Worm (Caenorhabditis elegans) whole organism, late embryonic: Measurements from ENCODE around the gene T08G2.2.

Experiments
- C38D4.7 ChIP-seq: fragments of 200-800 bp; sonication (Bioruptor generic); optimal IDR thresholded peaks from 2 replicates; lab custom pipeline; 2018; ENCODE audit warnings: mild to moderate bottlenecking, missing genetic modification characterization, moderate library complexity, missing compliant biosample characterization
- F13H6.1 ChIP-seq: sonication (generic microtip); optimal IDR thresholded peaks from 2 replicates; lab custom pipeline; 2016; ENCODE audit warnings: missing genetic modification characterization, missing compliant biosample characterization
- K02D7.2 ChIP-seq: sonication (generic microtip); optimal IDR thresholded peaks from 2 replicates; lab custom pipeline; 2017; ENCODE audit warnings: mild to moderate bottlenecking, missing genetic modification characterization, missing compliant biosample characterization
- K09A11.1 ChIP-seq: sonication (generic microtip); optimal IDR thresholded peaks from 2 replicates; lab custom pipeline; 2017; ENCODE audit warnings: antibody characterized with exemption, mild to moderate bottlenecking, missing genetic modification characterization, missing compliant biosample characterization; ENCODE audit not compliant: insufficient read depth
- T23F11.4 ChIP-seq: fragments of 200-800 bp; sonication (Bioruptor generic); optimal IDR thresholded peaks from 2 replicates; lab custom pipeline; 2018; ENCODE audit warnings: mild to moderate bottlenecking, missing genetic modification characterization, missing compliant biosample characterization
- ahr-1 ChIP-seq: sonication (generic microtip); optimal IDR thresholded peaks from 2 replicates; lab custom pipeline; 2016; ENCODE audit warnings: missing genetic modification characterization, missing compliant biosample characterization
- ama-1 ChIP-seq: fragments of 150-350 bp; optimal IDR thresholded peaks from 2 replicates; lab custom pipeline; 2014
- ceh-19 ChIP-seq: fragments of 200-800 bp; sonication (Bioruptor generic); optimal IDR thresholded peaks from 2 replicates; lab custom pipeline; 2018; ENCODE audit warnings: mild to moderate bottlenecking, missing genetic modification characterization, missing compliant biosample characterization
- ceh-2 ChIP-seq: sonication (generic microtip); optimal IDR thresholded peaks from 2 replicates; lab custom pipeline; 2016; ENCODE audit warnings: missing genotype, missing genetic modification characterization, missing compliant biosample characterization
- ceh-22 ChIP-seq: sonication (generic microtip); optimal IDR thresholded peaks from 2 replicates; lab custom pipeline; 2017; ENCODE audit warnings: missing biosample characterization, missing genetic modification characterization
- ceh-30 ChIP-seq: fragments of 150-350 bp; optimal IDR thresholded peaks from 2 replicates; lab custom pipeline; 2014; ENCODE audit warnings: missing biosample characterization, missing genetic modification characterization
- ceh-34 ChIP-seq: sonication (generic microtip); optimal IDR thresholded peaks from 2 replicates; lab custom pipeline; 2016; ENCODE audit warnings: mild to moderate bottlenecking, missing genetic modification characterization, missing compliant biosample characterization
- ceh-48 ChIP-seq: sonication (generic microtip); optimal IDR thresholded peaks from 2 replicates; lab custom pipeline; 2016; ENCODE audit warnings: missing genetic modification characterization, inconsistent platforms, missing compliant biosample characterization
- ceh-9 ChIP-seq: sonication (generic microtip); optimal IDR thresholded peaks from 2 replicates; lab custom pipeline; 2016; ENCODE audit warnings: mild to moderate bottlenecking, missing genetic modification characterization, inconsistent platforms, missing compliant biosample characterization
- che-1 ChIP-seq: sonication (generic microtip); optimal IDR thresholded peaks from 2 replicates; lab custom pipeline; 2016; ENCODE audit warnings: mild to moderate bottlenecking, missing genetic modification characterization, missing compliant biosample characterization
- dmd-4 ChIP-seq: sonication (generic microtip); optimal IDR thresholded peaks from 2 replicates; lab custom pipeline; 2016; ENCODE audit warnings: borderline replicate concordance, missing genetic modification characterization, missing compliant biosample characterization
- elt-2 ChIP-seq: sonication (generic microtip); optimal IDR thresholded peaks from 2 replicates; lab custom pipeline; 2016; ENCODE audit warnings: missing genetic modification reagents, missing genetic modification characterization, missing compliant biosample characterization
- eyg-1 ChIP-seq: sonication (generic microtip); optimal IDR thresholded peaks from 2 replicates; lab custom pipeline; 2016; ENCODE audit warnings: missing genotype, missing genetic modification characterization, missing compliant biosample characterization
- fax-1 ChIP-seq: sonication (generic microtip); optimal IDR thresholded peaks from 2 replicates; lab custom pipeline; 2016; ENCODE audit warnings: missing genotype, missing genetic modification characterization, missing compliant biosample characterization
- fkh-10 ChIP-seq: fragments of 150-350 bp; optimal IDR thresholded peaks from 2 replicates; lab custom pipeline; 2014; ENCODE audit warnings: missing biosample characterization, missing genetic modification reagents, missing genetic modification characterization
- gmeb-2 ChIP-seq: sonication (generic microtip); optimal IDR thresholded peaks from 2 replicates; lab custom pipeline; 2016; ENCODE audit warnings: missing genetic modification characterization, inconsistent platforms, missing compliant biosample characterization
- hlh-15 ChIP-seq: sonication (generic microtip); optimal IDR thresholded peaks from 2 replicates; lab custom pipeline; 2016; ENCODE audit warnings: missing genetic modification characterization, missing compliant biosample characterization
- hlh-6 ChIP-seq: sonication (generic microtip); optimal IDR thresholded peaks from 2 replicates; lab custom pipeline; 2016; ENCODE audit warnings: missing genotype, missing genetic modification characterization, missing compliant biosample characterization
- hlh-8 ChIP-seq: sonication (generic microtip); optimal IDR thresholded peaks from 2 replicates; lab custom pipeline; 2016; ENCODE audit warnings: missing genotype, missing genetic modification characterization, missing compliant biosample characterization
- lim-6 ChIP-seq: sonication (generic microtip); optimal IDR thresholded peaks from 2 replicates; lab custom pipeline; 2016; ENCODE audit warnings: missing genetic modification characterization, missing compliant biosample characterization
- madf-2 ChIP-seq: sonication (generic microtip); optimal IDR thresholded peaks from 2 replicates; lab custom pipeline; 2017; ENCODE audit warnings: missing genetic modification characterization, missing compliant biosample characterization
- mec-3 ChIP-seq: sonication (generic microtip); optimal IDR thresholded peaks from 2 replicates; lab custom pipeline; 2016; ENCODE audit warnings: borderline replicate concordance, missing genetic modification characterization, missing compliant biosample characterization
- nfya-1 ChIP-seq: sonication (generic microtip); optimal IDR thresholded peaks from 2 replicates; lab custom pipeline; 2017; ENCODE audit warnings: missing genetic modification characterization, mild to moderate bottlenecking, missing compliant biosample characterization, antibody characterized with exemption, moderate library complexity
- nhr-11 ChIP-seq: fragments of 150-350 bp; optimal IDR thresholded peaks from 2 replicates; lab custom pipeline; 2014; ENCODE audit warnings: missing biosample characterization, missing genetic modification characterization
- nhr-232 ChIP-seq: sonication (generic microtip); optimal IDR thresholded peaks from 2 replicates; lab custom pipeline; 2016; ENCODE audit warnings: missing genetic modification characterization, missing compliant biosample characterization
- pag-3 ChIP-seq: sonication (generic microtip); optimal IDR thresholded peaks from 2 replicates; lab custom pipeline; 2016; ENCODE audit warnings: missing compliant biosample characterization, missing genetic modification characterization, borderline replicate concordance
- pax-1 ChIP-seq: fragments of 150-350 bp; optimal IDR thresholded peaks from 2 replicates; lab custom pipeline; 2014; ENCODE audit warnings: missing biosample characterization, missing genetic modification characterization
- pqm-1 ChIP-seq: sonication (generic microtip); optimal IDR thresholded peaks from 2 replicates; lab custom pipeline; 2016; ENCODE audit warnings: missing genetic modification characterization, missing compliant biosample characterization
- ref-2 ChIP-seq: sonication (generic microtip); optimal IDR thresholded peaks from 2 replicates; lab custom pipeline; 2016; ENCODE audit warnings: missing genetic modification characterization, missing compliant biosample characterization
- sdc-2 ChIP-seq: sonication (generic microtip); optimal IDR thresholded peaks from 2 replicates; lab custom pipeline; 2016; ENCODE audit warnings: missing genotype, missing genetic modification characterization, missing compliant biosample characterization
- sox-4 ChIP-seq: sonication (generic microtip); optimal IDR thresholded peaks from 2 replicates; lab custom pipeline; 2017; ENCODE audit warnings: mild to moderate bottlenecking, missing genetic modification characterization, inconsistent platforms, missing compliant biosample characterization
- unc-3 ChIP-seq, 2 experiments: fragments of 200-800 bp in 1 of 2; sonication (Bioruptor generic) in 1 of 2; sonication (generic microtip) in 1 of 2; conservative IDR thresholded peaks in 1 of 2; optimal IDR thresholded peaks in 1 of 2; 2 replicates each; pipeline versions ENCODE4 v1.3.6 to Lab custom; 2016 to 2022; ENCODE audit warnings: missing compliant biosample characterization in 2 of 2, missing genetic modification characterization in 2 of 2, missing genetic modification reagents in 1 of 2
- unc-55 ChIP-seq: sonication (generic microtip); optimal IDR thresholded peaks from 2 replicates; lab custom pipeline; 2017; ENCODE audit warnings: missing biosample characterization, missing genetic modification reagents, missing genetic modification characterization
- unc-86 ChIP-seq: sonication (generic microtip); optimal IDR thresholded peaks from 2 replicates; lab custom pipeline; 2016; ENCODE audit warnings: missing genetic modification characterization, missing compliant biosample characterization

Gene T08G2.2

DNA sequence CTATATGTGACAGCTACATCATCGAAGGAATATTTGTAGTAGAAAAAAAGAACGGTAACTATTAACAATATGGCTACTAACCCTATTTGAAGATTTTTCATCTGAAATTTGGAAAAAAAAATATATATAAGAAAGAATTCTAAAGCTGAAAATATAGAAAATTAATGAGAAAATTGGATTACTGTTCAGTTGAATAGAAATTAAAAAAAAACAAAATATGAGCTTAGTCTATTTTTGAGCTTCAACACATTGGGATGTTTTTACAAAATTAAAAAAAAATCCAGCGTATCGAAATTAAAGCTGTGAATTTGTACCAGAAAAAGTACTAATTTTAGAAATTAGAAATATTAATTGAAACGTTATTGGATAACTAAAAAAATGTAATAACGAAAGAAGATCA is at the start of gene T08G2.2:
TSS of gene T08G2.2 (minus strand) at position 101 of the 400 bp plus-strand sequence.
- TF ChIP-seq ceh-19 (GFP tag; lab: Kevin White, UChicago): no peak
- no peak for TF ChIP-seq madf-2 (tag; lab: Kevin White, UChicago)
- TF ChIP-seq T23F11.4 (GFP tag; lab: Kevin White, UChicago): no peak
- TF ChIP-seq K02D7.2 (tag; lab: Kevin White, UChicago): no peak
- TF ChIP-seq K09A11.1 (tag; lab: Kevin White, UChicago): no peak
- no peak for TF ChIP-seq hlh-6
- TF ChIP-seq C38D4.7 (GFP tag; lab: Kevin White, UChicago): no peak
- TF ChIP-seq F13H6.1 (tag; lab: Kevin White, UChicago): no peak
- TF ChIP-seq pqm-1: no peak
- TF ChIP-seq ceh-9: no peak
- no peak for TF ChIP-seq ref-2 (tag; lab: Kevin White, UChicago)
- TF ChIP-seq unc-3 (GFP tag; conservative IDR thresholded peaks at IDR 0.05; lab: Robert Waterston, UW): no peak
- TF ChIP-seq unc-3 (tag; optimal IDR thresholded peaks at IDR 0.05; lab: Kevin White, UChicago): no peak
- no peak for TF ChIP-seq ama-1 (lab: Kevin White, UChicago)
- TF ChIP-seq nfya-1 (tag; lab: Kevin White, UChicago): no peak
- no peak for TF ChIP-seq ceh-30 (tag; lab: Kevin White, UChicago)
- TF ChIP-seq, all 69 proteins: peak for 0

DNA sequence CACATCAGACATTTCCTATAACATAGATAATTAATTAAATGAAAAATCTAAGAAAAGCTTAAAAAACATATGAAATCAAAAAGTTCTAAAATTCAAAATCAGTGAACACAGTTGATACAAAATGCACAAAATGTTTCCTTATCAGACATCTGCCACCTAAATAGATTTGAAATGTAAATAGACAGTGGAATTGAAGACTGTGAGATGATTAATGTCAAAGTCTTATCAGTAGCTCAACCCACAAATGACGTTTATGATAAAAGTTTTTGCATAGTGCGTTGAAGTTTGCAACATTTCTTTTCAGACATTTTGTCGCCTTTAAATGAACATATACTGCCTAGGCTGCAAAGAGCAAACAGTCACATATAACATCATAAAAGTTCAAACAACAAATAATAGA is 47.6 kb upstream of the T08G2.2 start, which contains the start of gene Y40C7B.4:
TSS of gene Y40C7B.4 (minus strand) at position 19 of the 400 bp plus-strand sequence.
- TF ChIP-seq elt-2 (tag; lab: Kevin White, UChicago) (peak; percentile 75), pax-1 (tag; lab: Kevin White, UChicago) (no peak)

DNA sequence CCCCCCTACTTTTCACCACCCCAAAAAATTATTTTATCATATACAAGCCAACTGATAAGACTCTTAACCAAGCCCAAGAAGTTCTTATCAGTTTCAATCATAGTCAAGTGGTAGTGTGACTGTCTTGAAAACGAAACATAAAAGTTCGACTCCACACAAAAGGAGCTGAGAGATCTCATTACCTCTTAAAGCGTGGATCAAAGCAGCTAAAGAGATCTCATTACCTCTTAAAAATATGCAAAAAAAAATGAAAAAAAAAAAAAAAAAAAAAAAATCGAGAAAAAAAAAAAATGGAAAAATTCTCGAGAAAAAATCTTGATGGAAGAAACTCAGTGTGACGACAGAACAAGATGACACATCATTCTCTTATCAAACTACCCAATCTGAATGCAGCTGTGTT is 46.6 kb upstream of the T08G2.2 start:
- TF ChIP-seq elt-2 (tag; lab: Kevin White, UChicago): peak; percentile 21

DNA sequence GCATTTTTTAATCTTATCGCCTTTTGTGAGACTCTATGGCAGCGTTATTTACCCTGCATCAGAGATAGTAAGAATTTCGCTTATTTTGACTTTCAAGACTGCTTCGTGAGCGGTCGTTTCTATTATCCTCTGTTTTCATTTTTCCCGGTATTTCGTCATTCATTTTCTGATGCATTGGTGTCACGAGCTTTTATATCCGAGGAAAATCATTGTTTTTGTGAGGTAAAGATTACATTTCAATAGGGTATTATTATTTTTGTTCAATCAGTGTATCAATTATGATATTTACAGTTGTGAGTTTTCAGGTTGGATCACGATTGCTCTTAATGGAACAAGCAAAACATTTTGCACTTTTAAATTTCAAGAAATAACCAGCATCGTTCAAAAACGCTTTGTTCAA is 38.1 kb upstream of the T08G2.2 start:
- TF ChIP-seq elt-2 (tag; lab: Kevin White, UChicago): peak; percentile 60
- TF ChIP-seq unc-86: no peak

DNA sequence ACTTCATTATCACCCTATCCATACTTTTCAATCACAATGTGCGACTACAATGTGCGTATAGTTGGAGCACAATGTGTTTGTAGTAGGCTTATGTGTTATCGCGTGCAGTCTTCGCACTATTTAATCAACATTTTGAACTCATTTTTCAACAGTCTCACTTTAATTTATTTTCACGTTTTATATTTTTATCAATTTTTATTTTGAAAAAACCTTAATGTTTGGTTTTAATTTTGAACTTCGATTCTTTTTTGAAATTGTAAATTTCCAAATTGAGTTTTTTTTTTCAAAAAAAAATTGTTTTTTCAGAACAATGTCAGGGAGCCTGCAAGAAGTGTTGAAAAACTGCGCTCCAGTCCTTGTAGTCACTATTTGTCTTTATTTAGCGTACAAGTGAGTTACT is 33.9 kb upstream of the T08G2.2 start, which contains the start of gene T25G12.13:
TSS of gene T25G12.13 (plus strand) at position 301 of the 400 bp plus-strand sequence.
- TF ChIP-seq fkh-10 (GFP tag; lab: Kevin White, UChicago): no peak
- TF ChIP-seq eyg-1 (tag; lab: Kevin White, UChicago): no peak
- TF ChIP-seq fax-1 (tag; lab: Kevin White, UChicago): no peak
- no peak for TF ChIP-seq gmeb-2 (tag; lab: Kevin White, UChicago)
- no peak for TF ChIP-seq hlh-8 (tag; lab: Kevin White, UChicago)
- no peak for TF ChIP-seq dmd-4
- no peak for TF ChIP-seq pax-1 (tag; lab: Kevin White, UChicago)
- TF ChIP-seq nhr-232 (tag; lab: Kevin White, UChicago): no peak
- no peak for TF ChIP-seq ceh-34 (tag; lab: Kevin White, UChicago)
- no peak for TF ChIP-seq unc-55 (GFP tag; lab: Kevin White, UChicago)
- TF ChIP-seq, all 69 proteins: peak for 0

DNA sequence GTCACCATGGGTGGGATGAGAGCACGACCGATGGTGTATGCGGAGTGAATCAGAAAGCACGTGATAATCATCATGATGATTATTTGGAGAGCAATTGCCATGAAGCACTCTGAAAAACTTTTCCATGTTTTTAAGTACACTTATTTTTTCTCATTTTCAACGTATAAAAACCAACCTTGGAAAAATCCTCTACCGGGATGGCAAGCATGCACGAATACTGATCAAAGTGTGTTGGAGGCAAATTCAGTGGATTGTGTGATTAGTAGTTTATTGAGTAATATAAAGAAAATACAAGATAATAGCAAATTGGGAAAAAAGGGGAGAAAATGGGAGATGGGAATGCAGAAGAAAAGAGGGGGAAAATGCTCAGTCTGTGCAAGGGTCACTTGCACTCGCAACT is 28.3 kb upstream of the T08G2.2 start, which contains the start of gene T25G12.11:
TSS of gene T25G12.11 (minus strand) at position 101 of the 400 bp plus-strand sequence.
- TF ChIP-seq mec-3 (tag; lab: Kevin White, UChicago) (no peak), sdc-2 (tag; lab: Kevin White, UChicago) (no peak), ceh-30 (tag; lab: Kevin White, UChicago) (no peak), pqm-1 (no peak), gmeb-2 (tag; lab: Kevin White, UChicago) (no peak), unc-55 (GFP tag; lab: Kevin White, UChicago) (no peak), che-1 (tag; lab: Kevin White, UChicago) (no peak), hlh-8 (tag; lab: Kevin White, UChicago) (no peak), lim-6 (no peak), pag-3 (no peak), dmd-4 (no peak), sox-4 (tag; lab: Kevin White, UChicago) (no peak), ceh-9 (no peak), ceh-2 (no peak), ahr-1 (tag; lab: Kevin White, UChicago) (no peak), ceh-22 (tag; lab: Kevin White, UChicago) (no peak), nhr-11 (no peak), hlh-15 (tag; lab: Kevin White, UChicago) (no peak), ceh-48 (tag; lab: Kevin White, UChicago) (no peak)
